Worm (Caenorhabditis elegans) whole organism, mixed stage, embryonic: ENCODE results near the gene Y76B12C.9.

Experiments
- ceh-83 ChIP-seq: fragments of 200-800 bp; sonication (Bioruptor generic); optimal IDR thresholded peaks from 2 replicates; lab custom pipeline; 2018; ENCODE audit warnings: mild to moderate bottlenecking, missing genetic modification characterization, missing compliant biosample characterization
- hlh-1 ChIP-seq: fragments of 150-350 bp; optimal IDR thresholded peaks from 2 replicates; lab custom pipeline; 2014; ENCODE audit warnings: missing biosample characterization, missing genetic modification reagents, missing genetic modification characterization
- mls-2 ChIP-seq: sonication (generic microtip); optimal IDR thresholded peaks from 2 replicates; lab custom pipeline; 2016; ENCODE audit warnings: mild to moderate bottlenecking, missing genetic modification characterization, moderate library complexity, missing compliant biosample characterization
- nhr-12 ChIP-seq: fragments of 150-350 bp; optimal IDR thresholded peaks from 2 replicates; lab custom pipeline; 2014; ENCODE audit warnings: missing biosample characterization, missing genetic modification characterization
- nhr-237 ChIP-seq: fragments of 150-350 bp; optimal IDR thresholded peaks from 2 replicates; lab custom pipeline; 2014; ENCODE audit warnings: missing biosample characterization, missing genetic modification characterization
- nhr-28 ChIP-seq: fragments of 150-350 bp; optimal IDR thresholded peaks from 2 replicates; lab custom pipeline; 2014; ENCODE audit warnings: missing biosample characterization, missing genetic modification characterization
- nhr-76 ChIP-seq: sonication (generic microtip); optimal IDR thresholded peaks from 2 replicates; lab custom pipeline; 2017; ENCODE audit warnings: missing biosample characterization, missing genetic modification characterization
- snpc-4 ChIP-seq: fragments of 150-350 bp; optimal IDR thresholded peaks from 2 replicates; lab custom pipeline; 2014; ENCODE audit warnings: missing biosample characterization, missing genetic modification characterization
- sptf-1 ChIP-seq: sonication (generic microtip); optimal IDR thresholded peaks from 2 replicates; lab custom pipeline; 2017; ENCODE audit warnings: mild to moderate bottlenecking, missing genetic modification characterization, moderate library complexity, missing compliant biosample characterization
- unc-39 ChIP-seq: fragments of 150-350 bp; optimal IDR thresholded peaks from 2 replicates; lab custom pipeline; 2014; ENCODE audit warnings: missing biosample characterization, missing genetic modification characterization
- unc-62 ChIP-seq: fragments of 150-350 bp; optimal IDR thresholded peaks from 2 replicates; lab custom pipeline; 2014; ENCODE audit warnings: missing biosample characterization, missing genetic modification reagents, missing genetic modification characterization

DNA sequence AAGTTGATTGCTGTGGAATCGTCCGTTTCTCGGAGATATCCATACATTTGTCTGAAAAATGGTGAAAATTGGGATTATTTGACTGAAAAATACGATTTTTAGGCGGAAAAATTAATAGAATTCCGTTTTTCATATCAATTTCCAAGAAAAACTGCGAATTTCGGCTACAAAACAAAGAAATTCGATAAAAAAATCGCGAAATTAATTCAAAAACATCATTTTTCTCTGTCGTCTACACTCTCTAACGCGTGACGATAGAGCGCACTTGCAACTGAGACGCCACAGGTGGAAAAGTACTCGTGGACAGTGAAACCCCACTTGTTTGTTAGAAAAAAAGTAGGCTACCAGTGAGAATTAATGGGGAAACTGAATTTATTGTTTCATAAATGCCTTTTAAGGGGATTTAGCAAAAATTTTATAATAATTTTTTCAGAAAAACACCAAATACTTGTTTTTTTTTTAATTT is 3.9 kb downstream of the Y76B12C.9 start, which contains the start of gene cpsf-1:
- TF ChIP-seq nhr-12: no peak
- TF ChIP-seq hlh-1: peak; percentile 44
- TF ChIP-seq unc-39 (tag; lab: Kevin White, UChicago): no peak
- peak; percentile 76 for TF ChIP-seq nhr-237 (tag; lab: Kevin White, UChicago)
- TF ChIP-seq unc-62 (GFP tag; lab: Kevin White, UChicago): no peak
- no peak for TF ChIP-seq nhr-28
- no peak for TF ChIP-seq snpc-4 (tag; lab: Kevin White, UChicago)
- no peak for TF ChIP-seq nhr-76 (tag; lab: Kevin White, UChicago)
- TF ChIP-seq ceh-83 (GFP tag; lab: Kevin White, UChicago): peak; percentile 67
- peak; percentile 46 for TF ChIP-seq mls-2
- TF ChIP-seq sptf-1: peak; percentile 74
